Fruit fly (Drosophila melanogaster): ENCODE data around the gene CG9737.

The CG9737 gene

DNA sequence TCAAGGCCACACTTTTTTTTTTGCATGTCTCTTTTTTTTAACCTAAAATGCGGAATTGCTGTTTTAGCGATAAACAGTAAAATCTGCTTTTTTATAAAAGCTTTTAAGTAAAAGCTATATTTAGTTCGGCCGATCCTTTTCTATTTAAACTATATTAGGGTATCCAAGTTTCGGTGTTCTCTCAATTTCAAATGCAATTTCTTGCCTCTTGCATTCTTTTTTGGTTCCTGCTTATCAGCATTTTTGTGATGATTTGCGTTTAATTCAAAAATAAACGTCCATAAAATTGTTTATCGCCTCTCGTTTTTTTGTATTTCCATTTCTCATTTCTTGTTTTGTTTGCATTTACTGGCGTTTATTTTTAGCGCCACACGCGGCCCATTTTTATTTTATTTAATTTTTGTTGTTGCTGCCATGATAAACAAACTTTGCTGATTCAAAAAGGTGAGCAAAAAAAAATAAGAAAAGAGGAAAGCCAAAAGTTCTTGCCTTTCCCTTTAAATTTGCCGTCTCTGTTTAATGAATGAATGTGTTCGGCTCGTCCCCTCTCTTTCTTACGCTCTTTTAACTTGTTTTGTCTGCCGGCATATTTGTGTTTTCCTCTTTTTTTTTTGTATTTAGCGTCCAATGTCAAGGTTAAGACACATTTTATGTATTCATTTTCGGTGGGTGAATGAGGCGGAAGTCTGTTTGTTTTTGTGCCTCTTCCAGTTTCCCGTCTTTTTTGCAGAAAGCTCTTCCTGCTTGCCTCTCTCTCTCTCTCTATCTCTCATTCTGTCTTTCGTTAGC, 38.4 kb upstream of the CG9737 start:
- TF ChIP-seq Hr39 (GFP tag; optimal IDR thresholded peaks at IDR 0.05) (peak; percentile 86), acj6 (GFP tag; optimal IDR thresholded peaks at IDR 0.05) (peak; percentile 37), salr (GFP tag; optimal IDR thresholded peaks at IDR 0.05) (no peak), CG10631 (GFP tag; optimal IDR thresholded peaks at IDR 0.05) (peak; percentile 36), CG6276 (GFP tag; optimal IDR thresholded peaks at IDR 0.05) (no peak), CG6163 (GFP tag; IDR thresholded peaks at IDR 0.05) (no peak), Eip75B (GFP tag; optimal IDR thresholded peaks at IDR 0.05) (peak; percentile 39), ss (GFP tag; optimal IDR thresholded peaks at IDR 0.05) (no peak), pdm3 (GFP tag; optimal IDR thresholded peaks at IDR 0.05) (peak; percentile 56), CG4318 (GFP tag; optimal IDR thresholded peaks at IDR 0.05) (no peak), CG16779 (tag; optimal IDR thresholded peaks at IDR 0.05) (no peak), CG3032 (tag; optimal IDR thresholded peaks at IDR 0.05) (no peak), Sox102F (GFP tag; optimal IDR thresholded peaks at IDR 0.05) (peak; percentile 58), eg (GFP tag; IDR thresholded peaks at IDR 0.05) (no peak), CG9139 (GFP tag; optimal IDR thresholded peaks at IDR 0.05) (no peak), Blimp-1 (GFP tag; optimal IDR thresholded peaks at IDR 0.05) (peak; percentile 48), CG11294 (GFP tag; IDR thresholded peaks at IDR 0.05) (no peak), CG7368 (GFP tag; optimal IDR thresholded peaks at IDR 0.05) (no peak), CG10669 (GFP tag; optimal IDR thresholded peaks at IDR 0.05) (no peak), CG1621 (tag; optimal IDR thresholded peaks at IDR 0.05) (no peak), CG8119 (GFP tag; IDR thresholded peaks at IDR 0.05) (no peak), CG6792 (GFP tag; optimal IDR thresholded peaks at IDR 0.05) (peak; percentile 43), achi (GFP tag; optimal IDR thresholded peaks at IDR 0.05) (no peak), Lpt (GFP tag; optimal IDR thresholded peaks at IDR 0.05) (no peak), spab (GFP tag; optimal IDR thresholded peaks at IDR 0.05) (no peak), Hr38 (GFP tag; optimal IDR thresholded peaks at IDR 0.05) (no peak), cyc (GFP tag; optimal IDR thresholded peaks at IDR 0.05) (peak; percentile 63), CG34406 (GFP tag; optimal IDR thresholded peaks at IDR 0.05) (peak; percentile 21), CG32006 (GFP tag; optimal IDR thresholded peaks at IDR 0.05) (no peak), OdsH (GFP tag; optimal IDR thresholded peaks at IDR 0.05) (peak; percentile 19), vri (GFP tag; optimal IDR thresholded peaks at IDR 0.05) (peak; percentile 87), Ets96B (tag; optimal IDR thresholded peaks at IDR 0.05) (no peak), Hr4 (GFP tag; optimal IDR thresholded peaks at IDR 0.05) (no peak), Eip78C (GFP tag) (peak; percentile 88), dac (GFP tag; optimal IDR thresholded peaks at IDR 0.05) (no peak), Sox15 (GFP tag; optimal IDR thresholded peaks at IDR 0.05) (no peak), CG11902 (GFP tag; optimal IDR thresholded peaks at IDR 0.05) (peak; percentile 23), fd59A (GFP tag; optimal IDR thresholded peaks at IDR 0.05) (no peak), net (GFP tag; optimal IDR thresholded peaks at IDR 0.05) (no peak), fkh (GFP tag; optimal IDR thresholded peaks at IDR 0.05) (no peak), lz (GFP tag; optimal IDR thresholded peaks at IDR 0.05) (peak; percentile 75), Sox14 (GFP tag; optimal IDR thresholded peaks at IDR 0.05) (peak; percentile 57), CG8632 (GFP tag; optimal IDR thresholded peaks at IDR 0.05) (peak; percentile 12), esn (GFP tag; optimal IDR thresholded peaks at IDR 0.05) (peak; percentile 81), CG15336 (GFP tag; IDR thresholded peaks at IDR 0.05) (no peak), CG6808 (GFP tag; optimal IDR thresholded peaks at IDR 0.05) (peak; percentile 38), dsx (GFP tag; optimal IDR thresholded peaks at IDR 0.05; ENCODE audit: poor library complexity, severe bottlenecking) (peak; percentile 25), CG6854 (GFP tag; optimal IDR thresholded peaks at IDR 0.05) (peak; percentile 37), svp (GFP tag) (peak; percentile 93), Eip93F (GFP tag; optimal IDR thresholded peaks at IDR 0.05) (no peak), topi (GFP tag; optimal IDR thresholded peaks at IDR 0.05) (peak; percentile 73)

Data from whole organism, prepupa.